Fruit fly (Drosophila melanogaster): ENCODE results near the gene Scsalpha1.
A peak's percentile ranks its signal among the peaks of the same experiment; 100 is the strongest.

Scsalpha1 gene

dm6 chr3L:3826541-3826940, 12.5 kb downstream of the Scsalpha1 start:
- TF ChIP-seq Crg-1 (GFP tag; optimal IDR thresholded peaks at IDR 0.05): no peak
- TF ChIP-seq ovo (GFP tag; optimal IDR thresholded peaks at IDR 0.05): no peak
- TF ChIP-seq Clk (GFP tag; optimal IDR thresholded peaks at IDR 0.05): peak; percentile 52
- TF ChIP-seq CG12768 (GFP tag; optimal IDR thresholded peaks at IDR 0.05): peak; percentile 88
- TF ChIP-seq pad (GFP tag; optimal IDR thresholded peaks at IDR 0.05): peak; percentile 38
- no peak for TF ChIP-seq CG1620 (GFP tag; optimal IDR thresholded peaks at IDR 0.05)
- TF ChIP-seq cic (GFP tag; optimal IDR thresholded peaks at IDR 0.05): peak; percentile 38
- TF ChIP-seq toe (GFP tag; optimal IDR thresholded peaks at IDR 0.05): no peak
- TF ChIP-seq CG5204 (GFP tag; optimal IDR thresholded peaks at IDR 0.05): peak; percentile 57
- no peak for TF ChIP-seq kay (GFP tag; ENCODE audit: borderline replicate concordance)
- TF ChIP-seq CG14711 (tag; optimal IDR thresholded peaks at IDR 0.05): peak; percentile 83
- TF ChIP-seq bab1 (GFP tag; optimal IDR thresholded peaks at IDR 0.05): no peak
- TF ChIP-seq cnc (optimal IDR thresholded peaks at IDR 0.05): no peak
- TF ChIP-seq CG7045 (GFP tag; optimal IDR thresholded peaks at IDR 0.05): peak; percentile 90
- peak; percentile 95 for TF ChIP-seq CG33017 (tag; optimal IDR thresholded peaks at IDR 0.05)
- TF ChIP-seq CG7101 (tag; optimal IDR thresholded peaks at IDR 0.05): peak; percentile 88
- TF ChIP-seq CG11617 (GFP tag; optimal IDR thresholded peaks at IDR 0.05): peak; percentile 68
- TF ChIP-seq Mnt (GFP tag; optimal IDR thresholded peaks at IDR 0.05): no peak
- TF ChIP-seq tj (GFP tag; optimal IDR thresholded peaks at IDR 0.05): peak; percentile 47
- no peak for TF ChIP-seq Hr96 (GFP tag; optimal IDR thresholded peaks at IDR 0.05)

dm6 chr3L:3828111-3828510, 14.1 kb downstream of the Scsalpha1 start:
- TF ChIP-seq kay (GFP tag; ENCODE audit: borderline replicate concordance): peak; percentile 35
- no peak for TF ChIP-seq CG14711 (tag; optimal IDR thresholded peaks at IDR 0.05)

dm6 chr3L:3842981-3843701, 29.1 kb downstream of the Scsalpha1 start:
- TF ChIP-seq CG7045 (GFP tag; optimal IDR thresholded peaks at IDR 0.05) (no peak), CG14711 (tag; optimal IDR thresholded peaks at IDR 0.05) (no peak), CG12768 (GFP tag; optimal IDR thresholded peaks at IDR 0.05) (no peak), Clk (GFP tag; optimal IDR thresholded peaks at IDR 0.05) (no peak), cnc (optimal IDR thresholded peaks at IDR 0.05) (no peak), pad (GFP tag; optimal IDR thresholded peaks at IDR 0.05) (no peak), CG11617 (GFP tag; optimal IDR thresholded peaks at IDR 0.05) (no peak), bab1 (GFP tag; optimal IDR thresholded peaks at IDR 0.05) (no peak), Mnt (GFP tag; optimal IDR thresholded peaks at IDR 0.05) (no peak), CG1620 (GFP tag; optimal IDR thresholded peaks at IDR 0.05) (no peak), CG33017 (tag; optimal IDR thresholded peaks at IDR 0.05) (no peak), toe (GFP tag; optimal IDR thresholded peaks at IDR 0.05) (no peak), cic (GFP tag; optimal IDR thresholded peaks at IDR 0.05) (no peak)

dm6 chr3L:3845815-3846375, 31.9 kb downstream of the Scsalpha1 start, which contains the start of gene Awh:
Gene Awh (plus strand): TSS chr3L:3846206.
- no peak for TF ChIP-seq cnc (optimal IDR thresholded peaks at IDR 0.05)
- no peak for TF ChIP-seq kay (GFP tag; ENCODE audit: borderline replicate concordance)
- TF ChIP-seq CG1620 (GFP tag; optimal IDR thresholded peaks at IDR 0.05): no peak
- no peak for TF ChIP-seq CG12768 (GFP tag; optimal IDR thresholded peaks at IDR 0.05)
- TF ChIP-seq CG7045 (GFP tag; optimal IDR thresholded peaks at IDR 0.05): no peak
- TF ChIP-seq Crg-1 (GFP tag; optimal IDR thresholded peaks at IDR 0.05): no peak

dm6 chr3L:3847810-3848326, 33.9 kb downstream of the Scsalpha1 start:
- TF ChIP-seq pad (GFP tag; optimal IDR thresholded peaks at IDR 0.05) (no peak), tj (GFP tag; optimal IDR thresholded peaks at IDR 0.05) (no peak), CG12768 (GFP tag; optimal IDR thresholded peaks at IDR 0.05) (no peak), CG14711 (tag; optimal IDR thresholded peaks at IDR 0.05) (no peak), Hr96 (GFP tag; optimal IDR thresholded peaks at IDR 0.05) (no peak)

- no peak for TF ChIP-seq toe (GFP tag; optimal IDR thresholded peaks at IDR 0.05)
- TF ChIP-seq CG11617 (GFP tag; optimal IDR thresholded peaks at IDR 0.05): no peak
- no peak for TF ChIP-seq bab1 (GFP tag; optimal IDR thresholded peaks at IDR 0.05)
- TF ChIP-seq tj (GFP tag; optimal IDR thresholded peaks at IDR 0.05): no peak
- TF ChIP-seq ovo (GFP tag; optimal IDR thresholded peaks at IDR 0.05): no peak
- TF ChIP-seq CG5204 (GFP tag; optimal IDR thresholded peaks at IDR 0.05): no peak
Measured at dm6 chr3L:3848687-3849270, 34.8 kb downstream of the Scsalpha1 start.

- TF ChIP-seq kay (GFP tag; ENCODE audit: borderline replicate concordance) (no peak), pad (GFP tag; optimal IDR thresholded peaks at IDR 0.05) (no peak), toe (GFP tag; optimal IDR thresholded peaks at IDR 0.05) (no peak), CG33017 (tag; optimal IDR thresholded peaks at IDR 0.05) (no peak), CG7101 (tag; optimal IDR thresholded peaks at IDR 0.05) (no peak), CG11617 (GFP tag; optimal IDR thresholded peaks at IDR 0.05) (no peak), CG7045 (GFP tag; optimal IDR thresholded peaks at IDR 0.05) (no peak), ovo (GFP tag; optimal IDR thresholded peaks at IDR 0.05) (no peak), Clk (GFP tag; optimal IDR thresholded peaks at IDR 0.05) (no peak), CG5204 (GFP tag; optimal IDR thresholded peaks at IDR 0.05) (no peak), CG1620 (GFP tag; optimal IDR thresholded peaks at IDR 0.05) (no peak), Hr96 (GFP tag; optimal IDR thresholded peaks at IDR 0.05) (no peak), CG12768 (GFP tag; optimal IDR thresholded peaks at IDR 0.05) (no peak)
Measured at dm6 chr3L:3849763-3850162, 35.8 kb downstream of the Scsalpha1 start.
